Worm (Caenorhabditis elegans) whole organism, L3 larva: ENCODE data around the gene C01G12.13.

Experiments
- ZK546.5 ChIP-seq: sonication (generic microtip); optimal IDR thresholded peaks from 2 replicates; lab custom pipeline; 2017; ENCODE audit warnings: missing biosample characterization, missing genetic modification characterization
- ceh-16 ChIP-seq: sonication (generic microtip); optimal IDR thresholded peaks from 2 replicates; lab custom pipeline; 2017; ENCODE audit warnings: missing biosample characterization, missing genetic modification characterization
- ceh-28 ChIP-seq: fragments of 150-350 bp; optimal IDR thresholded peaks from 2 replicates; lab custom pipeline; 2014; ENCODE audit warnings: missing biosample characterization, missing genetic modification reagents, missing genetic modification characterization
- ceh-82 ChIP-seq: fragments of 150-350 bp; optimal IDR thresholded peaks from 2 replicates; lab custom pipeline; 2014; ENCODE audit warnings: missing biosample characterization, missing genetic modification characterization
- ceh-9 ChIP-seq: sonication (generic microtip); optimal IDR thresholded peaks from 2 replicates; lab custom pipeline; 2018; ENCODE audit warnings: missing biosample characterization, missing genetic modification characterization
- egl-27 ChIP-seq: sonication (generic microtip); optimal IDR thresholded peaks from 4 replicates; lab custom pipeline; 2017; ENCODE audit warnings: missing biosample characterization, missing genetic modification reagents, missing genetic modification characterization
- egl-5 ChIP-seq: fragments of 150-350 bp; optimal IDR thresholded peaks from 2 replicates; lab custom pipeline; 2017; ENCODE audit warnings: missing biosample characterization, missing genetic modification reagents, missing genetic modification characterization, inconsistent platforms
- elt-2 ChIP-seq: sonication (generic microtip); optimal IDR thresholded peaks from 2 replicates; lab custom pipeline; 2016; ENCODE audit warnings: missing genetic modification reagents, mild to moderate bottlenecking, missing genetic modification characterization, missing compliant biosample characterization
- elt-3 ChIP-seq, 3 experiments: fragments of 150-350 bp in 1 of 3; sonication (generic microtip) in 2 of 3; optimal IDR thresholded peaks; 2 replicates in 2 of 3; 4 replicates in 1 of 3; lab custom pipeline; 2014 to 2017; ENCODE audit warnings: missing biosample characterization in 3 of 3, missing genetic modification characterization in 3 of 3
- eor-1 ChIP-seq, 2 experiments: fragments of 150-350 bp; optimal IDR thresholded peaks; 2 replicates each; lab custom pipeline; 2014 to 2018; ENCODE audit warnings: missing biosample characterization in 2 of 2, missing genetic modification characterization in 2 of 2
- fos-1 ChIP-seq: fragments of 150-350 bp; optimal IDR thresholded peaks from 2 replicates; lab custom pipeline; 2014; ENCODE audit warnings: missing biosample characterization, missing genetic modification characterization
- jun-1 ChIP-seq: fragments of 150-350 bp; optimal IDR thresholded peaks from 2 replicates; lab custom pipeline; 2014; ENCODE audit warnings: missing biosample characterization, missing genetic modification reagents, missing genetic modification characterization
- lin-15B ChIP-seq: fragments of 150-350 bp; optimal IDR thresholded peaks from 2 replicates; lab custom pipeline; 2014; ENCODE audit warnings: missing biosample characterization, missing genetic modification characterization
- lin-39 ChIP-seq: fragments of 150-350 bp; optimal IDR thresholded peaks from 2 replicates; lab custom pipeline; 2018; ENCODE audit warnings: missing biosample characterization, missing genetic modification reagents, missing genetic modification characterization
- mdl-1 ChIP-seq: fragments of 150-350 bp; optimal IDR thresholded peaks from 2 replicates; lab custom pipeline; 2014; ENCODE audit warnings: missing biosample characterization, missing genetic modification characterization
- nhr-11 ChIP-seq: fragments of 150-350 bp; optimal IDR thresholded peaks from 2 replicates; lab custom pipeline; 2014; ENCODE audit warnings: missing biosample characterization, missing genetic modification characterization
- nhr-12 ChIP-seq: fragments of 150-350 bp; optimal IDR thresholded peaks from 2 replicates; lab custom pipeline; 2014; ENCODE audit warnings: missing biosample characterization, missing genetic modification characterization
- nhr-23 ChIP-seq: fragments of 150-350 bp; optimal IDR thresholded peaks from 2 replicates; lab custom pipeline; 2014; ENCODE audit warnings: missing biosample characterization, missing genetic modification reagents, missing genetic modification characterization
- nhr-25 ChIP-seq: sonication (generic microtip); optimal IDR thresholded peaks from 2 replicates; lab custom pipeline; 2017; ENCODE audit warnings: missing biosample characterization, missing genetic modification characterization
- nhr-43 ChIP-seq: sonication (generic microtip); optimal IDR thresholded peaks from 2 replicates; lab custom pipeline; 2016; ENCODE audit warnings: mild to moderate bottlenecking, missing genetic modification characterization, missing compliant biosample characterization; ENCODE audit not compliant: poor library complexity, severe bottlenecking
- nhr-67 ChIP-seq: fragments of 150-350 bp; optimal IDR thresholded peaks from 2 replicates; lab custom pipeline; 2014; ENCODE audit warnings: missing biosample characterization, missing genetic modification characterization
- nhr-76 ChIP-seq: fragments of 150-350 bp; sonication (generic microtip); optimal IDR thresholded peaks from 5 replicates; lab custom pipeline; 2014; ENCODE audit warnings: missing biosample characterization, missing genetic modification characterization
- nhr-77 ChIP-seq: fragments of 150-350 bp; optimal IDR thresholded peaks from 2 replicates; lab custom pipeline; 2014; ENCODE audit warnings: missing biosample characterization, missing genetic modification characterization
- pha-4 ChIP-seq: fragments of 150-350 bp; optimal IDR thresholded peaks from 2 replicates; lab custom pipeline; 2014; ENCODE audit warnings: missing biosample characterization, missing genetic modification reagents, missing genetic modification characterization
- skn-1 ChIP-seq: fragments of 150-350 bp; optimal IDR thresholded peaks from 2 replicates; lab custom pipeline; 2014; ENCODE audit warnings: missing biosample characterization, missing genetic modification characterization
- snpc-4 ChIP-seq: fragments of 150-350 bp; optimal IDR thresholded peaks from 2 replicates; lab custom pipeline; 2014; ENCODE audit warnings: missing biosample characterization, missing genetic modification characterization
- tbx-2 ChIP-seq: sonication (generic microtip); optimal IDR thresholded peaks from 2 replicates; lab custom pipeline; 2016; ENCODE audit warnings: mild to moderate bottlenecking, missing genetic modification characterization, missing compliant biosample characterization
- zag-1 ChIP-seq: fragments of 150-350 bp; optimal IDR thresholded peaks from 2 replicates; lab custom pipeline; 2014; ENCODE audit warnings: missing biosample characterization, missing genetic modification characterization
- ztf-11 ChIP-seq: fragments of 150-350 bp; optimal IDR thresholded peaks from 2 replicates; lab custom pipeline; 2014; ENCODE audit warnings: missing biosample characterization, missing genetic modification characterization

C01G12.13 gene

ce11 chrII:14620730-14621129 lies 44.2 kb downstream of the C01G12.13 start:
- no peak for TF ChIP-seq skn-1 (tag; lab: Kevin White, UChicago)
- TF ChIP-seq, all 47 proteins: peak for 0

DNA sequence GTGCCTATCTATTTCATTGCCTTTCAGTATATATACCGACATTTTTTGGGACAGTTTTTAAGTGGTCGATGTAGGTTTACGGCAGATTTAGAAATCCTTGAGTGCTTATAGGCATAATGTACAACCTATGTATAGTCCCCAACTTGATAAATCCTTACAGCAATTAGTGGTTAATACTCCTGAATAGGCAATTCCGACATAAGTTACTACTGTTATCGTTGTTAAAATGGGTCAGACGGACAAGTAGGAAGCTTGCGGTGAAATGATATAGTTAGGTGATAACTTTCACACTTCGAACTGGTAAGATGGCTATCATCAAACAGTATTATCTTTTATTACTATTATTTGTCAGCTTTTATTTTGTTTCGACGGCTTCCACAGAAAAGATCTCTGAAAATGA lies 46.2 kb downstream of the C01G12.13 start, which contains the start of gene mltn-10:
TSS of gene mltn-10 (plus strand) at position 301 of the 400 bp plus-strand sequence.
- no peak for TF ChIP-seq nhr-25 (tag; lab: Kevin White, UChicago)
- no peak for TF ChIP-seq pha-4 (tag; lab: Kevin White, UChicago)
- no peak for TF ChIP-seq nhr-11 (tag; lab: Kevin White, UChicago)
- no peak for TF ChIP-seq ceh-28 (tag; lab: Kevin White, UChicago)
- TF ChIP-seq egl-27 (tag; lab: Kevin White, UChicago), result no peak
- no peak for TF ChIP-seq ceh-9
- no peak for TF ChIP-seq nhr-77 (tag; lab: Kevin White, UChicago)
- no peak for TF ChIP-seq lin-15B (tag; lab: Kevin White, UChicago)
- no peak for TF ChIP-seq eor-1 (tag; optimal IDR thresholded peaks at IDR 0.05; lab: Kevin White, UChicago)
- no peak for TF ChIP-seq skn-1 (tag; lab: Kevin White, UChicago)
- no peak for TF ChIP-seq zag-1 (tag; lab: Kevin White, UChicago)
- TF ChIP-seq ztf-11 (tag; lab: Kevin White, UChicago), result no peak
- TF ChIP-seq mdl-1 (tag; lab: Kevin White, UChicago), result no peak

- no peak for TF ChIP-seq nhr-12 (tag; lab: Kevin White, UChicago)
- TF ChIP-seq nhr-23 (tag; lab: Kevin White, UChicago), result peak; percentile 22
- TF ChIP-seq nhr-25 (tag; lab: Kevin White, UChicago), result peak; percentile 19
- no peak for TF ChIP-seq nhr-67 (tag; lab: Kevin White, UChicago)
- TF ChIP-seq egl-5, result no peak
- TF ChIP-seq ceh-9, result no peak
- TF ChIP-seq ceh-82, result no peak
- TF ChIP-seq jun-1 (tag; lab: Kevin White, UChicago), result no peak
- no peak for TF ChIP-seq fos-1
- no peak for TF ChIP-seq ceh-16 (tag; lab: Kevin White, UChicago)
- no peak for TF ChIP-seq nhr-11 (tag; lab: Kevin White, UChicago)
- no peak for TF ChIP-seq egl-27 (tag; lab: Kevin White, UChicago)
- no peak for TF ChIP-seq lin-39
- no peak for TF ChIP-seq elt-2 (tag; lab: Kevin White, UChicago)
- TF ChIP-seq pha-4 (tag; lab: Kevin White, UChicago), result no peak
- TF ChIP-seq ZK546.5, result no peak
- no peak for TF ChIP-seq nhr-76 (tag; lab: Kevin White, UChicago)
Measured at ce11 chrII:14626883-14627282, 50.4 kb downstream of the C01G12.13 start.

DNA sequence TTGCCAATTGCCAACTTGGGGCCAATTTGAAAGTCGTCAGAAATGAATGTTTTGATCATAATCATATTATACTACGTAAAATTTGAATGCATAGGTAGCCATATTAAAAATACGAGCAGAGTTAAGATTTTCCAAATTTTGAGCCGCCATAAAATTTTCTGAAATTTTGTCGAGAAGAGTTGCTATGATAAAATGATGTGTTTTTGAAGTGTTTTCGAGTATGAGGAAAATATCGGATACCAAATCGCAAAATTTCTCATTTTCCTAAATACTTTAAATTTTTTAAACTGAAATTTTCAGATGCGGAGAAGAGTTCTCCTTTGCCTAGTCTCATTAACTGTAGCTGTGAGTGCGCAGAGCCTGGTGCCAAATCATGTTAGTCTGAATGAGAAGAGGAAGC lies 50.8 kb downstream of the C01G12.13 start, which contains the start of gene tag-297:
TSS of gene tag-297 (plus strand) at position 301 of the 400 bp plus-strand sequence.
- TF ChIP-seq nhr-25 (tag; lab: Kevin White, UChicago) (no peak), elt-3 (tag; optimal IDR thresholded peaks at IDR 0.05; lab: Kevin White, UChicago) (no peak), skn-1 (tag; lab: Kevin White, UChicago) (no peak), nhr-43 (no peak), nhr-11 (tag; lab: Kevin White, UChicago) (no peak), elt-2 (tag; lab: Kevin White, UChicago) (no peak), tbx-2 (no peak), nhr-76 (tag; lab: Kevin White, UChicago) (no peak), snpc-4 (tag; lab: Kevin White, UChicago) (no peak), eor-1 (tag; optimal IDR thresholded peaks at IDR 0.05; lab: Kevin White, UChicago) (no peak)
